Fruit fly (Drosophila melanogaster) whole organism, wandering third instar larva: ENCODE measurements around the gene EMC4.

Experiments
- CrebA ChIP-seq: fragments of 200-800 bp; sonication (Bioruptor generic); optimal IDR thresholded peaks from 2 replicates; lab custom pipeline; 2016; ENCODE audit warnings: missing biosample characterization, mild to moderate bottlenecking, missing genetic modification characterization, borderline replicate concordance
- GATAd ChIP-seq: sonication (Bioruptor generic); optimal IDR thresholded peaks from 2 replicates; lab custom pipeline; 2016; ENCODE audit warnings: missing biosample characterization, missing genetic modification characterization
- Jra ChIP-seq: sonication (Bioruptor generic); optimal IDR thresholded peaks from 2 replicates; lab custom pipeline; 2016; ENCODE audit warnings: missing biosample characterization, missing genetic modification characterization
- Mio ChIP-seq: sonication (Bioruptor generic); optimal IDR thresholded peaks from 2 replicates; lab custom pipeline; 2016; ENCODE audit warnings: missing biosample characterization, missing genetic modification characterization
- dmrt93B ChIP-seq: fragments of 200-800 bp; sonication (Bioruptor generic); optimal IDR thresholded peaks from 2 replicates; lab custom pipeline; 2018; ENCODE audit warnings: missing biosample characterization, mild to moderate bottlenecking, missing genetic modification characterization
- lola ChIP-seq: fragments of >200 bp; optimal IDR thresholded peaks from 2 replicates; lab custom pipeline; 2017; ENCODE audit warnings: missing biosample characterization, missing genetic modification characterization

DNA sequence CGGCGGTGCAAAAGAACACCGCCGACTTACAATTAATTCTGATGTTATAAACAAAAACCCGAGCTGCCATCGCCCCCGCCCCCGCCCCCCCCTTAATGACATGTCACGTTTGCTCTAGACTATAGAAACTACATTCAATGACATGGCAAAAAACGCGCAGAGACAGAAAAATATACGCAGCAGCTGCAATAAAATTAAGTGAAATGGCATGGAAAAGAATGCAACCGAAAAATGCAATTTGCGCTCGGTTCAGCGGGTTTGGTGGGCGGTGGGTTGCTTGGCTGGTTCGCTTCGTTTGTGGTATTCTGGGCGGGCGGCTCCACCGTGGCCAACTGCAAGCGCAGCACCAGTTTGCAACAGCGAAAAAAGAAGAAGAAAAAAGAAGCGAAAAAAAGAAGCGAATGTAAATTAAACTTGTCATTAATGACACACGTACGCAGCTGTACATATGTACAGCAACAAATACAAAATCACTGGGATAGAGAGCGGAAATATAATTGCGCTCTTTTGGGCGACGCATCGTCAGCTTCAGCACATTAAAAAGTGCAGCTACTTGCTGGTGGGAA is 37.8 kb downstream of the EMC4 start:
- no peak for TF ChIP-seq Jra (GFP tag; lab: Kevin White, UChicago)
- no peak for TF ChIP-seq lola (GFP tag; lab: Kevin White, UChicago)
- no peak for TF ChIP-seq CrebA (GFP tag; lab: Kevin White, UChicago)
- no peak for TF ChIP-seq dmrt93B
- TF ChIP-seq GATAd (GFP tag; lab: Kevin White, UChicago): no peak
- no peak for TF ChIP-seq Mio (GFP tag; lab: Kevin White, UChicago)
